Worm (Caenorhabditis elegans): ENCODE measurements around the gene C55A6.3.

C55A6.3 gene

ce11 chrV:11472209-11472608 is 41.1 kb downstream of the C55A6.3 start, which contains the start of the genes nas-20 and nas-21:
nas-20 (minus strand) TSS chrV:11472309.
nas-21 (plus strand) TSS chrV:11472564.
- TF ChIP-seq pha-4 (tag; optimal IDR thresholded peaks at IDR 0.05) (no peak), die-1 (tag; optimal IDR thresholded peaks at IDR 0.05) (no peak), pbrm-1 (GFP tag; IDR thresholded peaks at IDR 0.05) (no peak), let-526 (GFP tag; IDR thresholded peaks at IDR 0.05) (no peak), bed-1 (GFP tag; IDR thresholded peaks at IDR 0.05) (no peak)

DNA sequence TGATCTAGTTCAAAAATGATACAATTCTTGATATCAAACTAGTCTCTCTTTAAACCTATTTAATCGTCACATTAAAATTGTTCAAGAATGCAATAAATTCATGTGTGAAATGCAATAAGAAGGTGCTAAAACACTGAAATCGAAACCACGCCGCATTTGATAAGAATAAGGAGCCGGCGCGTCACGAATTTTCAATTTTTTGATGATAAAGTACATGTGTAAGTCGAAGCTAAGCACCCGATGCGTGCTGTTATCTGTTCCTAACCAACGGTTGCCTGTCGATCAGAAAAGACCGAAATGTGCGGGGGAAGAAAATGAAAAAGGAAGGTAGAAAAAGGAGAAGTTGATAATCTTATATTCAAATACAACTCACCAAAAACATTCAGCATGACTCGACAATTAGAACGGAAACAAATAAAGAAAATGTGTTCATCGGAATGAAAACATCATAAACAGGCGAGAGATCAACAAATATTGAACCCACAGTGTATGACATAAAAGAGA is 43.1 kb downstream of the C55A6.3 start, which contains the start of gene aat-6:
Gene aat-6, minus strand, starts transcription at position 454 of the 504 bp plus-strand sequence.
- TF ChIP-seq C06A6.2 (GFP tag; conservative IDR thresholded peaks at IDR 0.05) (no peak), ztf-26 (tag; optimal IDR thresholded peaks at IDR 0.05) (no peak), let-607 (tag; optimal IDR thresholded peaks at IDR 0.05) (peak in 1 of 2 experiments; percentile 23), nhr-80 (tag; optimal IDR thresholded peaks at IDR 0.05) (peak; percentile 92), ets-4 (GFP tag; optimal IDR thresholded peaks at IDR 0.05) (peak; percentile 38)

ce11 chrV:11462963-11463453 is 50.3 kb downstream of the C55A6.3 start, which contains the start of gene zipt-16:
zipt-16 (plus strand) TSS chrV:11463013.
- TF ChIP-seq fkh-3 (tag; optimal IDR thresholded peaks at IDR 0.05) (no peak), lin-35 (GFP tag; optimal IDR thresholded peaks at IDR 0.05) (no peak), ceh-91 (GFP tag; IDR thresholded peaks at IDR 0.05) (no peak), snpc-1.3 (tag; optimal IDR thresholded peaks at IDR 0.05; ENCODE audit: insufficient read depth) (no peak), die-1 (tag; optimal IDR thresholded peaks at IDR 0.05) (no peak), chd-7 (tag; optimal IDR thresholded peaks at IDR 0.05) (no peak), egl-18 (GFP tag; IDR thresholded peaks at IDR 0.05) (no peak), B0035.1 (tag; optimal IDR thresholded peaks at IDR 0.05) (no peak), ztf-18 (tag; optimal IDR thresholded peaks at IDR 0.05) (no peak)
